Worm (Caenorhabditis elegans): ENCODE data around the gene C08F11.7.
A peak's percentile ranks its signal among the peaks of the same experiment; 100 is the strongest.

The C08F11.7 gene

ce11 chrIV:13601973-13602669 lies 35.0 kb upstream of the C08F11.7 start, which contains the start of gene Y45F10B.59:
Gene Y45F10B.59 (plus strand): TSS chrIV:13602619.
- no peak for TF ChIP-seq C34B4.2 (tag; optimal IDR thresholded peaks at IDR 0.05)
- no peak for TF ChIP-seq elt-3 (tag; optimal IDR thresholded peaks at IDR 0.05)
- no peak for TF ChIP-seq irx-1 (tag; optimal IDR thresholded peaks at IDR 0.05)
- TF ChIP-seq egl-13 (tag; optimal IDR thresholded peaks at IDR 0.05): no peak
- TF ChIP-seq hlh-17 (GFP tag; optimal IDR thresholded peaks at IDR 0.05; ENCODE audit: borderline replicate concordance): no peak
- no peak for TF ChIP-seq lin-15B (tag; optimal IDR thresholded peaks at IDR 0.05)
- TF ChIP-seq snpc-4 (tag; optimal IDR thresholded peaks at IDR 0.05): peak; percentile 86
- TF ChIP-seq hpl-2 (GFP tag; optimal IDR thresholded peaks at IDR 0.05): no peak
- TF ChIP-seq aha-1 (tag; optimal IDR thresholded peaks at IDR 0.05): no peak
- no peak for TF ChIP-seq efl-1 (optimal IDR thresholded peaks at IDR 0.05)
- TF ChIP-seq efl-1 (GFP tag; optimal IDR thresholded peaks at IDR 0.05 in 1 of 2): peak in 1 of 2 experiments; percentile 66
- no peak for TF ChIP-seq nhr-11 (tag; optimal IDR thresholded peaks at IDR 0.05)
- TF ChIP-seq efl-3 (GFP tag; optimal IDR thresholded peaks at IDR 0.05): no peak
- no peak for TF ChIP-seq ceh-90 (tag; optimal IDR thresholded peaks at IDR 0.05)
- no peak for TF ChIP-seq egl-27 (tag; optimal IDR thresholded peaks at IDR 0.05)
- no peak for TF ChIP-seq hlh-4 (tag; optimal IDR thresholded peaks at IDR 0.05)
- TF ChIP-seq grh-1 (GFP tag; IDR thresholded peaks at IDR 0.05): no peak
- TF ChIP-seq ces-1 (GFP tag; optimal IDR thresholded peaks at IDR 0.05): no peak
- no peak for TF ChIP-seq lir-3 (tag; optimal IDR thresholded peaks at IDR 0.05; ENCODE audit: poor library complexity)
- TF ChIP-seq nhr-85 (tag): peak; percentile 69
- TF ChIP-seq nhr-19 (GFP tag; conservative IDR thresholded peaks at IDR 0.05): 0 out of 2 replicates have a peak, but pooled peaks have one; percentile 16
- no peak for TF ChIP-seq nhr-77 (tag; optimal IDR thresholded peaks at IDR 0.05)
- TF ChIP-seq mef-2 (tag; optimal IDR thresholded peaks at IDR 0.05): no peak
- no peak for TF ChIP-seq jun-1 (tag; optimal IDR thresholded peaks at IDR 0.05)
- TF ChIP-seq nhr-20 (tag; optimal IDR thresholded peaks at IDR 0.05): no peak
- TF ChIP-seq mab-9 (GFP tag; IDR thresholded peaks at IDR 0.05): no peak
- no peak for TF ChIP-seq fkh-4 (tag; optimal IDR thresholded peaks at IDR 0.05; ENCODE audit: borderline replicate concordance)
- TF ChIP-seq vab-15 (tag; optimal IDR thresholded peaks at IDR 0.05): no peak
- TF ChIP-seq sptf-1 (tag; optimal IDR thresholded peaks at IDR 0.05): no peak
- TF ChIP-seq nhr-90 (tag; optimal IDR thresholded peaks at IDR 0.05; ENCODE audit: poor library complexity): peak; percentile 43

ce11 chrIV:13609755-13610154 lies 27.3 kb upstream of the C08F11.7 start, which contains the start of gene C08F11.13:
Gene C08F11.13 (minus strand): TSS chrIV:13609892.
- TF ChIP-seq egl-13 (tag; optimal IDR thresholded peaks at IDR 0.05): no peak
- no peak for TF ChIP-seq F16B12.6 (tag; optimal IDR thresholded peaks at IDR 0.05)
- TF ChIP-seq tlp-1 (tag; optimal IDR thresholded peaks at IDR 0.05): no peak
- TF ChIP-seq lsy-2 (tag; optimal IDR thresholded peaks at IDR 0.05): no peak
- no peak for TF ChIP-seq snpc-4 (tag; optimal IDR thresholded peaks at IDR 0.05)
- TF ChIP-seq nhr-85 (tag): peak; percentile 14
- TF ChIP-seq lin-35 (GFP tag; optimal IDR thresholded peaks at IDR 0.05): peak in 1 of 2 experiments; percentile 20
- TF ChIP-seq elt-2 (tag; optimal IDR thresholded peaks at IDR 0.05): peak; percentile 36

ce11 chrIV:13619203-13619602 lies 17.9 kb upstream of the C08F11.7 start, which contains the start of gene C08F11.3:
Gene C08F11.3 (plus strand): TSS chrIV:13619503.
- TF ChIP-seq unc-62 (GFP tag; optimal IDR thresholded peaks at IDR 0.05): no peak

- TF ChIP-seq nhr-85 (tag) (no peak), unc-62 (GFP tag; optimal IDR thresholded peaks at IDR 0.05) (no peak), hlh-17 (GFP tag; optimal IDR thresholded peaks at IDR 0.05; ENCODE audit: borderline replicate concordance) (no peak), ceh-82 (tag; optimal IDR thresholded peaks at IDR 0.05) (no peak), aly-2 (tag; optimal IDR thresholded peaks at IDR 0.05) (no peak), Y116A8C.19 (tag; optimal IDR thresholded peaks at IDR 0.05; ENCODE audit: borderline replicate concordance) (no peak), hpl-2 (GFP tag; optimal IDR thresholded peaks at IDR 0.05) (no peak), nhr-84 (tag; optimal IDR thresholded peaks at IDR 0.05) (no peak), zip-4 (GFP tag; optimal IDR thresholded peaks at IDR 0.05) (no peak), ztf-4 (tag; optimal IDR thresholded peaks at IDR 0.05) (no peak), C16A3.4 (tag; optimal IDR thresholded peaks at IDR 0.05) (no peak), pag-3 (tag; optimal IDR thresholded peaks at IDR 0.05; ENCODE audit: borderline replicate concordance, insufficient read depth) (no peak), mdl-1 (tag; optimal IDR thresholded peaks at IDR 0.05) (no peak), xbp-1 (tag; optimal IDR thresholded peaks at IDR 0.05) (no peak), ceh-8 (GFP tag; optimal IDR thresholded peaks at IDR 0.05) (no peak), unc-86 (tag; optimal IDR thresholded peaks at IDR 0.05) (no peak)
Observed at ce11 chrIV:13623533-13623932, 13.5 kb upstream of the C08F11.7 start, which contains the start of gene C08F11.1. Gene C08F11.1 (plus strand): TSS chrIV:13623833.
